Worm (Caenorhabditis elegans) whole organism, young adult: ENCODE measurements around the gene skr-9.

Experiments
- C17E4.6 ChIP-seq: fragments of 200-800 bp; sonication (Bioruptor generic); IDR thresholded peaks from 2 replicates; pipeline ENCODE4 v1.3.6; 2022; ENCODE audit warnings: missing genetic modification reagents, missing genetic modification characterization, missing compliant biosample characterization
- F33H1.4 ChIP-seq: fragments of 200-800 bp; sonication (Bioruptor generic); IDR thresholded peaks from 2 replicates; pipeline ENCODE4 v1.3.6; 2022; ENCODE audit warnings: missing genetic modification reagents, missing genetic modification characterization, missing compliant biosample characterization
- F39B2.1 ChIP-seq: fragments of 200-800 bp; sonication (Bioruptor generic); IDR thresholded peaks from 2 replicates; pipeline ENCODE4 v1.3.6; 2022; ENCODE audit warnings: missing genetic modification reagents, missing genetic modification characterization, missing compliant biosample characterization
- F49E8.2 ChIP-seq: sonication (generic microtip); optimal IDR thresholded peaks from 3 replicates; lab custom pipeline; 2017; ENCODE audit warnings: missing genetic modification characterization, mild to moderate bottlenecking, missing compliant biosample characterization, antibody characterized with exemption, moderate library complexity; ENCODE audit not compliant: insufficient read depth
- F57A8.1 ChIP-seq: fragments of 200-800 bp; sonication (Bioruptor generic); optimal IDR thresholded peaks from 2 replicates; lab custom pipeline; 2018; ENCODE audit warnings: mild to moderate bottlenecking, missing genetic modification characterization, moderate library complexity, missing compliant biosample characterization
- Y53G8AR.9 ChIP-seq: fragments of 200-800 bp; sonication (Bioruptor generic); conservative IDR thresholded peaks from 2 replicates; pipeline ENCODE4 v1.3.6; 2022; ENCODE audit warnings: missing genetic modification reagents, missing genetic modification characterization, missing compliant biosample characterization
- attf-5 ChIP-seq: fragments of 200-800 bp; sonication (Bioruptor generic); optimal IDR thresholded peaks from 2 replicates; lab custom pipeline; 2018; ENCODE audit warnings: mild to moderate bottlenecking, missing genetic modification characterization, missing compliant biosample characterization
- attf-6 ChIP-seq: fragments of 200-800 bp; sonication (Bioruptor generic); IDR thresholded peaks from 2 replicates; pipeline ENCODE4 v1.3.6; 2022; ENCODE audit warnings: missing genetic modification reagents, missing genetic modification characterization, missing compliant biosample characterization
- cebp-1 ChIP-seq, 2 experiments: fragments of 200-800 bp in 1 of 2; sonication (Bioruptor generic) in 1 of 2; sonication (generic microtip) in 1 of 2; IDR thresholded peaks in 1 of 2; optimal IDR thresholded peaks in 1 of 2; 2 replicates each; pipeline versions ENCODE4 v1.3.6 to Lab custom; 2017 to 2022; ENCODE audit warnings: missing compliant biosample characterization in 2 of 2, missing genetic modification characterization in 2 of 2, mild to moderate bottlenecking in 1 of 2, missing genetic modification reagents in 1 of 2, moderate library complexity in 1 of 2
- cebp-2 ChIP-seq: fragments of 200-800 bp; sonication (Bioruptor generic); IDR thresholded peaks from 2 replicates; pipeline ENCODE4 v1.3.6; 2022; ENCODE audit warnings: missing genetic modification characterization, missing compliant biosample characterization
- ceh-100 ChIP-seq: fragments of 200-800 bp; sonication (Bioruptor generic); IDR thresholded peaks from 2 replicates; pipeline ENCODE4 v1.3.6; 2022; ENCODE audit warnings: missing genetic modification reagents, missing genetic modification characterization, missing compliant biosample characterization
- dox-1 ChIP-seq: fragments of 200-800 bp; sonication (Bioruptor generic); IDR thresholded peaks from 2 replicates; pipeline ENCODE4 v1.3.6; 2022; ENCODE audit warnings: missing genetic modification reagents, missing genetic modification characterization, missing compliant biosample characterization
- dpff-1 ChIP-seq: sonication (generic microtip); optimal IDR thresholded peaks from 2 replicates; lab custom pipeline; 2017; ENCODE audit warnings: mild to moderate bottlenecking, missing genetic modification characterization, missing compliant biosample characterization
- egrh-3 ChIP-seq: fragments of 200-800 bp; sonication (Bioruptor generic); IDR thresholded peaks from 2 replicates; pipeline ENCODE4 v1.3.6; 2022; ENCODE audit warnings: missing genetic modification reagents, missing genetic modification characterization, missing compliant biosample characterization
- fkh-3 ChIP-seq: sonication (generic microtip); optimal IDR thresholded peaks from 2 replicates; lab custom pipeline; 2016; ENCODE audit warnings: mild to moderate bottlenecking, missing genetic modification characterization, missing compliant biosample characterization
- hmg-20 ChIP-seq: fragments of 200-800 bp; sonication (Bioruptor generic); IDR thresholded peaks from 2 replicates; pipeline ENCODE4 v1.3.6; 2022; ENCODE audit warnings: missing genetic modification reagents, missing genetic modification characterization, missing compliant biosample characterization
- let-526 ChIP-seq: fragments of 200-800 bp; sonication (Bioruptor generic); IDR thresholded peaks from 2 replicates; pipeline ENCODE4 v1.3.6; 2022; ENCODE audit warnings: missing genetic modification reagents, missing genetic modification characterization, missing compliant biosample characterization
- lin-26 ChIP-seq: fragments of 200-800 bp; sonication (Bioruptor generic); IDR thresholded peaks from 2 replicates; pipeline ENCODE4 v1.3.6; 2022; ENCODE audit warnings: missing genetic modification reagents, missing genetic modification characterization, missing compliant biosample characterization
- lin-35 ChIP-seq, 3 experiments: fragments of 150-350 bp in 2 of 3; sonication (generic microtip) in 1 of 3; optimal IDR thresholded peaks; 2 replicates each; lab custom pipeline; 2014 to 2018; ENCODE audit warnings: missing biosample characterization in 3 of 3, missing genetic modification characterization in 3 of 3, missing genetic modification reagents in 3 of 3
- lin-40 ChIP-seq: sonication (generic microtip); optimal IDR thresholded peaks from 2 replicates; lab custom pipeline; 2016; ENCODE audit warnings: missing genetic modification characterization, mild to moderate bottlenecking, missing compliant biosample characterization, missing genotype, missing genetic modification reagents
- madf-3 ChIP-seq: fragments of 200-800 bp; sonication (Bioruptor generic); IDR thresholded peaks from 2 replicates; pipeline ENCODE4 v1.3.6; 2022; ENCODE audit warnings: missing genetic modification reagents, missing genetic modification characterization, missing compliant biosample characterization
- mcd-1 ChIP-seq: fragments of 200-800 bp; sonication (Bioruptor generic); IDR thresholded peaks from 2 replicates; pipeline ENCODE4 v1.3.6; 2022; ENCODE audit warnings: missing genetic modification reagents, missing genetic modification characterization, missing compliant biosample characterization
- nhr-27 ChIP-seq: fragments of 200-800 bp; sonication (Bioruptor generic); optimal IDR thresholded peaks from 2 replicates; lab custom pipeline; 2018; ENCODE audit warnings: mild to moderate bottlenecking, missing genetic modification characterization, moderate library complexity, missing compliant biosample characterization
- rec-8 ChIP-seq, 2 experiments: sonication (generic microtip); optimal IDR thresholded peaks; 2 replicates each; lab custom pipeline; 2016; ENCODE audit warnings: mild to moderate bottlenecking in 2 of 2, missing genetic modification characterization in 2 of 2, missing genetic modification reagents in 2 of 2, missing genotype in 2 of 2, missing biosample characterization in 1 of 2, missing compliant biosample characterization in 1 of 2, moderate library complexity in 1 of 2
- rpc-1 ChIP-seq, 2 experiments: fragments of 150-350 bp in 1 of 2; sonication (generic microtip) in 1 of 2; optimal IDR thresholded peaks; 2 replicates each; lab custom pipeline; 2014 to 2018; ENCODE audit warnings: missing biosample characterization in 1 of 2, missing genetic modification characterization in 1 of 2, missing genetic modification reagents in 1 of 2, missing genotype in 1 of 2
- snpc-4 ChIP-seq, 5 experiments: fragments of 150-350 bp in 1 of 5; sonication (generic microtip) in 4 of 5; optimal IDR thresholded peaks; 2 replicates each; lab custom pipeline; 2014 to 2018; ENCODE audit warnings: missing genetic modification characterization in 5 of 5, missing biosample characterization in 3 of 5, antibody characterized with exemption in 2 of 5, mild to moderate bottlenecking in 2 of 5, missing compliant biosample characterization in 2 of 5, missing genotype in 2 of 5, moderate library complexity in 2 of 5, missing genetic modification reagents in 1 of 5
- zfh-2 ChIP-seq: fragments of 200-800 bp; sonication (Bioruptor generic); conservative IDR thresholded peaks from 2 replicates; pipeline ENCODE4 v1.3.6; 2022; ENCODE audit warnings: missing genetic modification reagents, missing genetic modification characterization, missing compliant biosample characterization
- zim-3 ChIP-seq: sonication (generic microtip); optimal IDR thresholded peaks from 2 replicates; lab custom pipeline; 2017; ENCODE audit warnings: mild to moderate bottlenecking, missing genetic modification characterization, moderate library complexity, missing compliant biosample characterization
- ztf-25 ChIP-seq: fragments of 200-800 bp; sonication (Bioruptor generic); IDR thresholded peaks from 2 replicates; pipeline ENCODE4 v1.3.6; 2022; ENCODE audit warnings: missing genetic modification reagents, missing genetic modification characterization, missing compliant biosample characterization
- ztf-28 ChIP-seq: fragments of 200-800 bp; sonication (Bioruptor generic); IDR thresholded peaks from 2 replicates; pipeline ENCODE4 v1.3.6; 2022; ENCODE audit warnings: missing genetic modification reagents, missing genetic modification characterization, missing compliant biosample characterization
- ztf-6 ChIP-seq: fragments of 200-800 bp; sonication (Bioruptor generic); IDR thresholded peaks from 2 replicates; pipeline ENCODE4 v1.3.6; 2022; ENCODE audit warnings: missing genetic modification reagents, missing genetic modification characterization, missing compliant biosample characterization

The skr-9 gene

DNA sequence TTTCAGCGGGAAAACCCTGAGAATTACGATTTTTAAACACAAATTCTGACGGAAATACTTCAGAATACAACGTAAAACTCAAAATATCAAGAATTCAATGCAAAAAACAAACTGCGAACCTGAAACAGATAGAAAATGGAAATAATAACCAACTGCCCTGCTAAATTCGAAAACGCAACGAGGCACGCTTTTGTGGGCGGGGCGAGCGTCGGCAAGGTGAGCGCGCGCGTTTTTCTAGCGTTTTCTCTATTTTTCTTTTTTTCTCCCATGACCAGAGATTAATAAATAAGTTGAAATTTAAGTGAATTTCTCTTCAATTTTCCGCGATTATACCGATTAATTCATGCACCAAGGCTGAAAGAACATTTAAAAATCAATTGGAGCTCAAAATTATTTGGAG is 44.8 kb upstream of the skr-9 start, which contains the start of gene uaf-2 (continued):
- TF ChIP-seq cebp-1 (GFP tag; IDR thresholded peaks at IDR 0.05; lab: Robert Waterston, UW) (no peak), cebp-1 (tag; optimal IDR thresholded peaks at IDR 0.05; lab: Kevin White, UChicago) (no peak), lin-26 (GFP tag; lab: Robert Waterston, UW) (no peak), lin-40 (tag; lab: Kevin White, UChicago) (no peak), cebp-2 (GFP tag; lab: Robert Waterston, UW) (no peak), fkh-3 (tag; lab: Kevin White, UChicago) (no peak), F39B2.1 (no peak), dox-1 (GFP tag; lab: Robert Waterston, UW) (no peak), ztf-25 (GFP tag; lab: Robert Waterston, UW) (no peak), lin-35 (GFP tag; optimal IDR thresholded peaks at IDR 0.05; lab: Kevin White, UChicago) (no peak), ceh-100 (GFP tag; lab: Robert Waterston, UW) (peak; percentile 63), snpc-4 (GFP tag; optimal IDR thresholded peaks at IDR 0.05; lab: Kevin White, UChicago) (no peak), snpc-4 (tag; optimal IDR thresholded peaks at IDR 0.05; lab: Kevin White, UChicago) (peak in 3 of 4 experiments; percentile 14 to 45 (median 24)), dpff-1 (no peak), attf-5 (GFP tag; lab: Kevin White, UChicago) (peak; percentile 56), F57A8.1 (GFP tag; lab: Kevin White, UChicago) (no peak)

DNA sequence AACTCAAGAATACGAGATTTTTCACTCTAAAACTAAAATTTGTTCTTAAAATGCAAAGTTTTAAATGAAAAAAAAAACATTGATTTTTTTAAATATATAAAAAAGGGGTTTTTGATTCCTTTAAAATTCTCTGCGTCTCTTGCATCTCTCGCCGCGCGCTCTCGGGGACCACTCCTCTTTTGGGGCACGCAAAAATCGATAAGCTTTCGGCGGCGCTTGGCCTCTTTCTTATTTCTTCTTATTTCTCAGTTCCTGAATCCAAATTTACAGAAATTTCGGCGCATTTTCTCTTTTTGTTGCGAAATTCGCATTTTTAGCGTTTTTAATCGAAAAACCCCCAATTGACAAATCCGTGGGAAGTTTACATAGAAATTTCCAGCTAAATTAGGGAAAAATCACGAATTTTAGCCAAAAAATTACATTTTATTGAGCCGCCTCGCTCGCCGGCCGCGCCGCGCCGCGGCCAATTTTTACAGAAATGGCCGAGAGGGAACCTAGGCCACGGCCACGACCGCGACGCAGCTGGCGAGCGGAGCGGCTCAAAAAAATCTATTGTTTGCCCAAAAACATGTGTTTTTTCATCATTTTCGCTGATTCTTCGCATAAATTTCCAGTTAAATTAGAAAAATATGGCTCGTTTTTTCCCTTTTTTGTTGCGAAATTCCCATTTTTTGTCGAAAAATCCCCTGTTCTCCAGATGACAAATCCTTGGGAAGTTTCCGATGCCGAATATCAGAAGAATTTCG is 44.2 kb upstream of the skr-9 start, which contains the start of gene itsn-1:
TSS of gene itsn-1 (plus strand) at position 696 of the 746 bp plus-strand sequence.
- TF ChIP-seq C17E4.6 (GFP tag; lab: Robert Waterston, UW) = peak; percentile 6; the same call in 1 of the 2 replicates
- no peak for TF ChIP-seq rpc-1 (optimal IDR thresholded peaks at IDR 0.05; lab: Kevin White, UChicago)
- no peak for TF ChIP-seq rpc-1 (tag; optimal IDR thresholded peaks at IDR 0.05; lab: Kevin White, UChicago)
- peak; percentile 62; the same call in 1 of the 2 replicates for TF ChIP-seq attf-6
- TF ChIP-seq F33H1.4 = 0 out of 2 replicates have a peak, but pooled peaks have one; percentile 16
- TF ChIP-seq madf-3 (GFP tag; lab: Robert Waterston, UW) = peak; percentile 94
- TF ChIP-seq let-526 = no peak
- TF ChIP-seq snpc-4 (GFP tag; optimal IDR thresholded peaks at IDR 0.05; lab: Kevin White, UChicago) = no peak
- peak in 1 of 4 experiments; percentile 57 for TF ChIP-seq snpc-4 (tag; optimal IDR thresholded peaks at IDR 0.05; lab: Kevin White, UChicago)
- no peak for TF ChIP-seq hmg-20
- peak; percentile 70; the same call in 1 of the 2 replicates for TF ChIP-seq zfh-2 (GFP tag; lab: Robert Waterston, UW)
- peak in 1 of 2 experiments; percentile 8 for TF ChIP-seq rec-8 (tag; optimal IDR thresholded peaks at IDR 0.05; lab: Kevin White, UChicago)
- TF ChIP-seq ztf-28 (GFP tag; lab: Robert Waterston, UW) = 0 out of 2 replicates have a peak, but pooled peaks have one; percentile 5
- no peak for TF ChIP-seq ztf-6
- no peak for TF ChIP-seq zim-3 (tag; lab: Kevin White, UChicago)
- peak; percentile 7 for TF ChIP-seq F49E8.2 (tag; lab: Kevin White, UChicago)
- peak; percentile 83; the same call in 1 of the 2 replicates for TF ChIP-seq egrh-3 (GFP tag; lab: Robert Waterston, UW)
- TF ChIP-seq dox-1 (GFP tag; lab: Robert Waterston, UW) = peak; percentile 46; the same call in 1 of the 2 replicates
- TF ChIP-seq mcd-1 (GFP tag; lab: Robert Waterston, UW) = 0 out of 2 replicates have a peak, but pooled peaks have one; percentile 31

ce11 chrIV:17121058-17121773 is 42.2 kb upstream of the skr-9 start:
- no peak for TF ChIP-seq nhr-27 (tag; lab: Kevin White, UChicago)
- no peak for TF ChIP-seq Y53G8AR.9 (GFP tag; lab: Robert Waterston, UW)
